Worm (Caenorhabditis elegans): ENCODE results near the gene K04A8.1.

DNA sequence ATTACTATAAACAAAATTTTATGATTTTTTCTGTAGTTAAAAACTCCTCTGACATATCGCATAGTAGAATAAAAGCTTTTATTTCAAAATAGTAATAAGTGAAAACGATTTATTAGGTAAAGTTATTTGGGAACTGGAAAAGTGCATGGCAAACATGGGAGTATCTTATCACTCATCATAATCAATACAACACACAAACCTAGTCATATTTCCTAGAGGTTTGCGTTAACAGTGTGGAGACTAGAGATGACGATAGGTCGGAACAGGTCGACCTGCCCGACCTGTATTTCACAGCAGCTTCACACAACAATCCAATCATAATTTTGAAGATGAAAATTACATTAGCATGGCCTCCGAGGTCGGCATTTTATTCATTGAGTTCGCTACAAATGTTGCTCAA lies 13.9 kb downstream of the K04A8.1 start, which contains the start of gene EGAP9.3:
- TF ChIP-seq daf-12 (tag; optimal IDR thresholded peaks at IDR 0.05) = no peak
- no peak for TF ChIP-seq ces-1 (GFP tag; optimal IDR thresholded peaks at IDR 0.05)
- TF ChIP-seq fkh-10 (GFP tag; optimal IDR thresholded peaks at IDR 0.05) = no peak
- TF ChIP-seq ama-1 (optimal IDR thresholded peaks at IDR 0.05) = no peak
- TF ChIP-seq nhr-237 (tag; optimal IDR thresholded peaks at IDR 0.05) = no peak
- no peak for TF ChIP-seq nhr-25 (tag; optimal IDR thresholded peaks at IDR 0.05; ENCODE audit: borderline replicate concordance, insufficient read depth)
- no peak for TF ChIP-seq duxl-1 (tag; optimal IDR thresholded peaks at IDR 0.05; ENCODE audit: poor library complexity)
- TF ChIP-seq lir-3 (tag; optimal IDR thresholded peaks at IDR 0.05) = no peak
- no peak for TF ChIP-seq lin-13 (GFP tag; optimal IDR thresholded peaks at IDR 0.05)
- TF ChIP-seq pha-4 (GFP tag; IDR thresholded peaks at IDR 0.05) = no peak
- no peak for TF ChIP-seq pha-4 (tag; optimal IDR thresholded peaks at IDR 0.05)
